Worm (Caenorhabditis elegans) whole organism, L2 larva: Measurements from ENCODE around the gene Y53G8B.1.

ENCODE experiments used
- aly-2 ChIP-seq: fragments of 150-350 bp; optimal IDR thresholded peaks from 2 replicates; lab custom pipeline; 2014; ENCODE audit warnings: missing biosample characterization, missing genetic modification characterization
- ceh-82 ChIP-seq: fragments of 150-350 bp; optimal IDR thresholded peaks from 2 replicates; lab custom pipeline; 2014; ENCODE audit warnings: missing biosample characterization, missing genetic modification characterization
- elt-1 ChIP-seq: fragments of 150-350 bp; optimal IDR thresholded peaks from 2 replicates; lab custom pipeline; 2014; ENCODE audit warnings: missing biosample characterization, missing genetic modification characterization
- lin-11 ChIP-seq: fragments of 150-350 bp; sonication (generic microtip); optimal IDR thresholded peaks from 2 replicates; lab custom pipeline; 2014; ENCODE audit warnings: missing biosample characterization, missing genetic modification characterization, inconsistent platforms, mixed read lengths
- lsy-2 ChIP-seq, 2 experiments: fragments of 150-350 bp in 1 of 2; sonication (generic microtip) in 1 of 2; optimal IDR thresholded peaks; 2 replicates each; lab custom pipeline; 2014 to 2017; ENCODE audit warnings: missing biosample characterization in 2 of 2, missing genetic modification characterization in 2 of 2
- mab-5 ChIP-seq: fragments of 150-350 bp; optimal IDR thresholded peaks from 2 replicates; lab custom pipeline; 2014; ENCODE audit warnings: missing biosample characterization, missing genetic modification characterization
- nhr-6 ChIP-seq: fragments of 150-350 bp; optimal IDR thresholded peaks from 2 replicates; lab custom pipeline; 2014; ENCODE audit warnings: missing biosample characterization, missing genetic modification characterization
- skn-1 ChIP-seq: sonication (generic microtip); optimal IDR thresholded peaks from 2 replicates; lab custom pipeline; 2017; ENCODE audit warnings: missing biosample characterization, missing genetic modification characterization
- unc-62 ChIP-seq: fragments of 150-350 bp; optimal IDR thresholded peaks from 2 replicates; lab custom pipeline; 2014; ENCODE audit warnings: missing biosample characterization, missing genetic modification reagents, missing genetic modification characterization
- zag-1 ChIP-seq: fragments of 150-350 bp; optimal IDR thresholded peaks from 2 replicates; lab custom pipeline; 2014; ENCODE audit warnings: missing biosample characterization, missing genetic modification characterization

DNA sequence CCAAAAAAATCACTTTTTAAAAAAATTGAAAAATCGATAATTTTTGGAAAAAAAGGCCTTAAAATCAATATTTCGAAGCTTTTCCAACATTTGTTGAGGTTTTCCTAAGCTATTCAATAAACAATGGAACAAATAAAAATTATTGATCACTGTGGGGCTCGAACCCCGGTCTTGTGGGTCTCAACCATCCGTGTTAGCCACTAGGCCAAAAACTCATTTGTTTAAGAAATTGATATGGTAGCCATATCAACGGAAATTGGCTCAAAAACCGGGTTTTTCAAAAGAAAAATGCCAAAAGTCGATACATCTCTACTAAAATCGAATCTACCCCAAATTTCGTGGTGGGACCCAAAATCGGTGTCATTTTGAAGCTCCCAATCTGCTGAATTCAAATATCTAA lies 17.1 kb upstream of the Y53G8B.1 start:
- TF ChIP-seq lsy-2 (tag; optimal IDR thresholded peaks at IDR 0.05; lab: Kevin White, UChicago) (no peak), elt-1 (tag; lab: Kevin White, UChicago) (no peak), zag-1 (tag; lab: Kevin White, UChicago) (no peak), ceh-82 (tag; lab: Kevin White, UChicago) (no peak), lin-11 (tag; lab: Kevin White, UChicago) (no peak), nhr-6 (tag; lab: Kevin White, UChicago) (no peak), skn-1 (no peak), mab-5 (tag; lab: Kevin White, UChicago) (no peak), aly-2 (tag; lab: Kevin White, UChicago) (no peak), unc-62 (GFP tag; lab: Kevin White, UChicago) (no peak)
